Fruit fly (Drosophila melanogaster) whole organism: Measurements from ENCODE around the gene CG14615.

Source experiments
- CG8478 ChIP-seq: fragments of >200 bp; optimal IDR thresholded peaks from 2 replicates; lab custom pipeline; 2018; ENCODE audit warnings: inconsistent platforms
- Dll ChIP-seq: fragments of >200 bp; optimal IDR thresholded peaks from 2 replicates; lab custom pipeline; 2017
- EcR ChIP-seq, 2 experiments: fragments of >200 bp; optimal IDR thresholded peaks; 2 replicates each; lab custom pipeline; 2017; ENCODE audit warnings: missing biosample characterization in 2 of 2, missing genetic modification characterization in 2 of 2, missing genetic modification reagents in 2 of 2
- pan ChIP-seq: fragments of >200 bp; optimal IDR thresholded peaks from 2 replicates; lab custom pipeline; 2017
- psq ChIP-seq: fragments of >200 bp; optimal IDR thresholded peaks from 2 replicates; lab custom pipeline; 2017
- usp ChIP-seq: fragments of >200 bp; optimal IDR thresholded peaks from 2 replicates; lab custom pipeline; 2017; ENCODE audit warnings: missing biosample characterization, missing genetic modification characterization, mixed read lengths

Gene CG14615

DNA sequence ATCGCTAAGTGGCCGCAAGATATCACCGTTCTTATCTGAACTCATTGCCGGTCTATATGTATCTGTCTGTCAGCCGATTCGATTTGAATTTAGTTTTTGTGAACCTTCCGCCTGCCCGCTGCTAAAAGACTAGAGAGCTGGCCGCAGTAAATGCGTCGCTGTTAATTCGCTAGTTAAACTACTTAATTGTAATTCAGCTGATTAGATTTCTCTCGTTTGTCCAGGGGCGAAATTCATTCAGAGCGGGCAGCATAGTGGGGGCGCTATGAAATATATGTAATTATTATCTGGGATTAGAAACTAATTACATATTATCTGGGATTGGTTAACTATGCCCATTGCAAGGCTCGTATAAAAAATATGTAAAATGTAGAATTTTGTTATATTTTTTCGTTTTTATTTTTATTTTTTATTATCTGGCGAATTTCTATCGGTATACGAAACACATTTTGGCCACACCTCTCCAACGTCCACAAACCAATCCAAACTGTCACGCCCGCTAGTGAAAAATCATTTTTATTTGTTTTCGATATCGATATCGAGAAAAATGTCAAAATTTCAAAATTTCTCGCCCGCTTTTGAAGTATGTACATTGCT lies at the start of gene CG14615, which contains the start of gene tilB:
CG14615 (minus strand) TSS at position 301 of the 597 bp plus-strand sequence.
tilB (plus strand) TSS at position 547 of the 597 bp plus-strand sequence.
- TF ChIP-seq usp (GFP tag; lab: Kevin White, UChicago) (no peak), psq (lab: Kevin White, UChicago) (no peak)

DNA sequence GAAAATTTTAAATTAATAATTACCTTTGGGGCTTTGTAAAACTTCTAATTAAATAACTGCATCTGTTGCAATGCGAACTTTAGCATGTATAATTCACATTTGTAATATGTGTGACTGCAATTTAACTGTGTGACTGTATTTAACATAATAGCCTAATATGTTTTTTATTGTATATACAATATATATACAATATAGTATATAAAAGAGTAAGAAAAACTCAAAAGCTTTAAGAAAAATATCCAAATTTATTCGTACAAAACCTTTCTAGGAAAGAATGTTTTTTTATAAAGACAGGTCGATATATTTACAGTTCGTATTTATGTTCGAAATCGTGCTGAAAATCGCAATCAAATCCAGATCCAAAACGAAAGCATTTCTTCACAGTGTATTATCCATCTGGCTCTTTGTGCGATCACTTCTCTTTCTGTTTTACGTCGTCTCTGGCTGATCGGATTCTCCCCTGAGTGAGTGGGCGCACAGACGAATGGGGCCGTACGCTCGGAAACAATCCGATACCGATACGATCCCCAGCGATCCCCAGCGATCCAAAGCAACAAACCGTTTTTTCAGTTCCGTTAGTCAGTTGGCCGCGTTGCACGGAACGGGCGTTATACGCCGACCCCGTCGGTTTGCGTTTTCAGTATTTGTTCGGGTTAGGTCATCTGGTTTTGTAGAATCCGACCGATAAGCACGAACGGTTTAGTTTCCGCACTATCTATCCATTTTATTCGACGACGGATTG lies 41.9 kb upstream of the CG14615 start:
- no peak for TF ChIP-seq usp (GFP tag; lab: Kevin White, UChicago)
- no peak for TF ChIP-seq Dll (lab: Kevin White, UChicago)
- no peak for TF ChIP-seq EcR (GFP tag; optimal IDR thresholded peaks at IDR 0.05; lab: Kevin White, UChicago)
- no peak for TF ChIP-seq pan (lab: Kevin White, UChicago)
- no peak for TF ChIP-seq psq (lab: Kevin White, UChicago)
- no peak for TF ChIP-seq CG8478 (lab: Kevin White, UChicago)

DNA sequence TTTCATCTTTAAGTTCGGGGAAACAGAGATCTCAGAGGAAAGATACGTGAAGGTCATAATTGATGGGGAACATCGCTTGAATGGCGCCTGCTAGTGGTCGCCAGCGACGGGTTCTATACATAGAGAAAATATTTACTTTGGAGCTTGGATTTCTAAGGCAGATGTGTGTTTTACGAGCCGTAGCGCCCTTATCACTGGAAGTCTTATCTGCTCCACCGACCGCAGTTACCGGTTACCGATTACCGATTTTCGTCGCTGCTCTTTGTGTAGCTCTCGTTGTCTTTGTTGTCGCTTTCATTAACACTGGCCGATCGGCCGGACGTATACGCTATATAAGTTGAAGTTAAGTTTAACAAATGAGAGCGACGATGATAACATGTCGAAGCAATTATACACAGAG lies 41.3 kb upstream of the CG14615 start:
- no peak for TF ChIP-seq EcR (GFP tag; optimal IDR thresholded peaks at IDR 0.05; lab: Kevin White, UChicago)
- no peak for TF ChIP-seq psq (lab: Kevin White, UChicago)
- TF ChIP-seq Dll (lab: Kevin White, UChicago), result no peak
- no peak for TF ChIP-seq pan (lab: Kevin White, UChicago)
- no peak for TF ChIP-seq CG8478 (lab: Kevin White, UChicago)
- TF ChIP-seq usp (GFP tag; lab: Kevin White, UChicago), result no peak

DNA sequence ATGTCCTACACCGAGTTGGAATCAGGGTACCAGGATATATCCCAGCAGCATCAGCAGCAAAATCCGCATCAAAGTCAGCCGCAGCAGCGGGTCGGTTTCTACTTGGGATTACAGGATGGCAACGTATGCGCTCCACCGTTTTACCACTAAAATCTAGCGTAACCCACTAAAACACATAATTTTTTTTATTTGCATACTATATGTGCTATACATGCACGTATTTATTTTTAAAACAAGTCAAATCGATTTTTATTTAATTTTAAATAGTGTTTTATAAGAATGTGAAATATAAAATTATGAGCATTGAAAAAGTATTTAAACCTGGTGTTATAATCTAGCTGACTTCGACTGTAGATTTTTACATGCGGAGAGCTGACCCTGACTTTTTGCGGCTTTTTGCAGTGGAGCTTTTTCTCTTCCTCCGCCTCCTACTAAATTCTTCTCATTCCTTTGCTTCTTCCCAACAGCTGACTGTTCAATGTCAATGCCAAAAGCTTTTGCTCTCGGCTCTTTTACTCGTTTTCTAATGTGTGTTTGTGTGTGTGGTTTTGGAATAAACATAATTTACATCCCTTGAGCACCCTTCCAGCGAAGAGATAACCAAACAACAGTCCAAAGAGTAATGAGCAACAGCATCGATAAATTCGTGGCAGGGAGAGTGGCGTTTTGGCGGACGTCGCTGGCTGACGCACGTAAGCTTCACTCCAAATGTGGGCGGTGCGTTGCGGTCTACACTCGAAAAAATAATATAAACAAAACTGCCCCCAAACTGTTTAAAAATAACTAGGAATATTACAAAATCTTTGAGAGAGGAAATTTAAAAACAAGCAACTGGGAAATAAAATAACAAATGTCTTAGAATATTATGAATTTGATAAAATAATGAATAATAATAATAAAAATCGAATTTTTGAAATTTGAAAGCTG lies 38.6 kb upstream of the CG14615 start:
- TF ChIP-seq EcR (GFP tag; optimal IDR thresholded peaks at IDR 0.05; lab: Kevin White, UChicago) (no peak), usp (GFP tag; lab: Kevin White, UChicago) (no peak), CG8478 (lab: Kevin White, UChicago) (no peak), Dll (lab: Kevin White, UChicago) (no peak), pan (lab: Kevin White, UChicago) (no peak), psq (lab: Kevin White, UChicago) (no peak)

DNA sequence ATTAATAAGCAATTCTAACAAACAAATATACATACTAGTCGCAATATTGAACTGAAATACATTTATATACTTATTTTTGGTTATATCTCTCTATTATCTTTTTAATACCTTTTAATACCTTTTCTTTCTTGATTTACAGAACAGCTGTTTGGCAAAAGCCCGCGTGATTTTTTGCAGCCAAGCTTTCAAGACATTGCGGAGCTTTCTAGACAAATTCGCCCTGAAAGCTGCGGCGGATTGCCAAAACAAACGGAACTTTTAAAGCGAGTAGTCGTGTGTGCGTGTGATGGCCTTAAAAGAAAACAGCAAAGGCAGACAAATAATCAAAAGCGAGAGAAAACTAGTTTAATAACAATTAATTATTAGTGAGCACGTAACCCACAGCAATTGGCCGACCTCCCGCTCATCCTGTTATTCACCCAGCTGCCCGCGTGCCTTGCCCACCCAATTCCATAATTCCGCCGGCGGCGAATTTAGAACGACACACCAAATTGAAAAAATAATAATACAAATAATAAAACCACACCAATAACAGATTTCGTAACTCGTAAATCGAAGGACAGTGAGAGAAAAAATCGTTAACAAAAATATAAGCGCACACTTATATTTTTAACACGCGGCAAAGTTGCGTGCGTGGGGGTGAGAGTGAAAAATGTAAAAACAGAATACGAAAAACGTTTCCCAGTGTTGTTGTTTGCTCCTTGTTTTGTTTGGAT lies 37.8 kb upstream of the CG14615 start:
- no peak for TF ChIP-seq EcR (GFP tag; optimal IDR thresholded peaks at IDR 0.05; lab: Kevin White, UChicago)

DNA sequence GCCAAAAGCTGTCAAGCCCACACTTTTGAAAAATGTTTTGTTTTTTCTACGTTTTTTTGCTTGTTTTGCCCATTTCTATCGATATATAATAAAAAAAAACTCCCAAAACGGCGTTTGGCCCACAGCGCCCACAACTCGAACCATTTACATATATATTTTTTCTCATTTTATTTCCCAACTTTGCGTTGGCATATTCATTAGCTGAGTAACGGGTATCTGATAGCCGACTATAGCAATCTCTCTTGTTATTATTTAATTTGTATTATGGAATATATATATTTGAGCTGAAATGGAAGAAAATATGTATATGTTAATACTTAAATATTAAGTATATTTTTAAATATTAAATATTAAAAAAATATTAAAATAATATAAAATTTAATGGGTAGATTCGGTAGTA lies 37.2 kb upstream of the CG14615 start:
- no peak for TF ChIP-seq usp (GFP tag; lab: Kevin White, UChicago)
- TF ChIP-seq pan (lab: Kevin White, UChicago), result no peak
- TF ChIP-seq CG8478 (lab: Kevin White, UChicago), result no peak
- TF ChIP-seq EcR (GFP tag; optimal IDR thresholded peaks at IDR 0.05; lab: Kevin White, UChicago), result no peak
- TF ChIP-seq psq (lab: Kevin White, UChicago), result no peak
- no peak for TF ChIP-seq Dll (lab: Kevin White, UChicago)

DNA sequence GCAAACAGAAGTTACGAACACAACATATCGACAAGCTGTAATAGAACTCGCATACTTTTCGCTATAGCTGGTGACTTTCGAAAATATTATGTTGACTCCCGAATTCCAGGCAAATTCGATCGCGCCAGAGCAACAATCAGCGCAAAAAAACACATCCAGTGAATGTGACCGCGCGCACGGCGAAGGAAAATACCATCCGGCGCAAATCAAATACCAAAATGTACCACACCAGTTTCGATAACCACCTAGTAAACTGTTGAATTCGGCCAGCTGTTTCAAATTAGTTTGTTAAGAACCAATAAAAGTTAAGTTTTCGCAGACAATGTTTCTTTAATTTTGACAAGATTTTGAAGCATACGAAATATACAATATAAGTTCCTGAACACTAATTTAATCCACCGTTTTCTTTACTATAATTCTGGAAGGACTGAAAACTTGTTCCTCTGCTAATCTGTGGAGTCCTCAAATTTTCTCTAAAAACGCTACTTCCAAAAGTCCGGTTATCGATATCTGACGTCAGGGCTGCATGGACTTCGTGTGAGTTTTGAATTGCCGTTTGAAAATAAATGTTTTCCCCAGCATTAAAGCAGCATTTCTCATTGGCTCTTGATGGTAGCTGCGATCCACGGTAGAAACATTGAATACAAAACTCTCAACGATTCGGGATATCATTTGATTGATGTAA lies 32.7 kb upstream of the CG14615 start, which contains the start of the genes Cp110 and CG12576:
Cp110 (plus strand) TSS at position 223 of the 685 bp plus-strand sequence.
CG12576 (minus strand) TSS at position 498 of the 685 bp plus-strand sequence.
- no peak for TF ChIP-seq CG8478 (lab: Kevin White, UChicago)
- TF ChIP-seq Dll (lab: Kevin White, UChicago), result no peak
- no peak for TF ChIP-seq psq (lab: Kevin White, UChicago)
- no peak for TF ChIP-seq pan (lab: Kevin White, UChicago)
- no peak for TF ChIP-seq usp (GFP tag; lab: Kevin White, UChicago)
- no peak for TF ChIP-seq EcR (GFP tag; optimal IDR thresholded peaks at IDR 0.05; lab: Kevin White, UChicago)

DNA sequence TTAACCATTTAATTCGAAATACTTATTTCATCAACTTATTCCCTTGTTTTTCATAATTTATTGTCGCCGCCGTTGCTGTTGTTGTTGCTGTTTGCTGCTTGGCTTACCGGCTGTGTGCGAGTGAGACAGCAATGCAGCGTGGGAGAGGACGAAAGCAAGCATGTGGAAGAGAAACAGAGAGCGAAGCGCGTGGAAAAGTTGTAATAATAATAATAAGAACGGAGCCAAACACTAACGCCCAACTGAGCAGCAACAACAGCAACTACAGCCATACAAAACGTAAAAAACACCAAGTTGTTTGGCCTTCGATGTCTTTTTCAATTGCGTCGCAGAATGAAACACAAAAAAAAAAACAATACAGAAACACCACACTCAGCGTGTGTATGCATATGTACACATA lies 31.8 kb upstream of the CG14615 start:
- TF ChIP-seq EcR (GFP tag; optimal IDR thresholded peaks at IDR 0.05; lab: Kevin White, UChicago), result no peak

DNA sequence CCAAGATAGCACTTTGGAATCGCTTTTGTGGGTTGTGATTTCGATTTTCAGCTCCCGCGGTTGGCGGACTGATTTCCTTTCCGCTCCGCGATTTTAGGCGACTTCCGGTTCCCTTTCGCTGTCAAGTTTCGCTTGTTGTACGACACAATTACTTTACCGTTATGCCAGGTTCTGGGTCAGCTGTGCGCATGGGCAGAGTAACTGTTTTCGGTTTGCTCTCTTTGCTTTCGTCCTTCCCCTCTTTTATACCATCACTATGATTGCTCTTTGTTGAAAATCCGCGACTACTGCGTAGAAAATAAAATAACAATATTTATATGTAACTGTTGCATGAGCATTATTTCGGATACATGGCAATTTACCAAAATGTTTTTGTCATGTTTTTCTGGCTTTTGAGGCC lies 31.3 kb upstream of the CG14615 start:
- TF ChIP-seq CG8478 (lab: Kevin White, UChicago), result no peak
- TF ChIP-seq psq (lab: Kevin White, UChicago), result no peak
- TF ChIP-seq EcR (GFP tag; optimal IDR thresholded peaks at IDR 0.05; lab: Kevin White, UChicago), result no peak
- no peak for TF ChIP-seq pan (lab: Kevin White, UChicago)
- TF ChIP-seq usp (GFP tag; lab: Kevin White, UChicago), result no peak
- TF ChIP-seq Dll (lab: Kevin White, UChicago), result no peak

DNA sequence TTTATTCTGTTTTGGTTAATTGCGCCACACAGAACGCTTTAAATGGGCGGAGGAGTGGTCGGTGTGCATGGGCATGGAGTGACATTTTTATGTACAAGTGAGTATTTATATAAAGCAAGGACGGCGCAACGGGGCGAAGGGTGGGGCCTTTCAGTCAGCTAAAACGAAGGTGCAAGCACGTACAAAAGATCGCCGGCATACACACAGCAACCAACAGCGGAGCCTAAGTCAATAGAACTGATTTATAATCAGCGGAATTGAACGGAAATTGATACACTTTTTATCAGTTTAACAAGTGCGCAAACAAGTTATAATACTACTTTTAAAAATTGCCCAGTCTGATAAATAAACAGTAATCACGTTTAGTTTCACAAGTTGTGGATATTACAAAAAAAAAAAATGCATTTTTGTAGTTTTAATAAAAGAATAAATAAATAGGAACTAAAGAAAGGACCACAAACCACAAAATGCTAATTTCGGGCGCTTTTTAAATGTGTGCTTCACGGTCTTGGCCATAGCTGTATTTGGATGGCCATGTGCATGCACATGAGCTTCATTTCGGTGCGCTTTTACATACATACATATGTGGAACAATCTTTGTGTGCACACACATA lies 30.0 kb upstream of the CG14615 start:
- TF ChIP-seq EcR (GFP tag; optimal IDR thresholded peaks at IDR 0.05; lab: Kevin White, UChicago) (no peak), pan (lab: Kevin White, UChicago) (no peak)
